Fruit fly (Drosophila melanogaster) whole organism, prepupa: ENCODE measurements around the gene CG17490.

Experiments used
- CG32006 ChIP-seq: fragments of 200-800 bp; sonication (Bioruptor generic); optimal IDR thresholded peaks from 3 replicates; lab custom pipeline; 2017; ENCODE audit warnings: missing biosample characterization, mild to moderate bottlenecking, missing genetic modification characterization
- eg ChIP-seq: fragments of 200-800 bp; sonication (Bioruptor generic); IDR thresholded peaks from 3 replicates; pipeline ENCODE4 v1.3.6; 2022; ENCODE audit warnings: missing biosample characterization, missing genetic modification characterization
- lz ChIP-seq: fragments of 200-800 bp; sonication (Bioruptor generic); optimal IDR thresholded peaks from 3 replicates; lab custom pipeline; 2016; ENCODE audit warnings: missing biosample characterization, missing genetic modification characterization

dm6 chr2L:22566218-22566617 is 28.8 kb downstream of the CG17490 start:
- TF ChIP-seq CG32006, result no peak
- TF ChIP-seq eg (GFP tag; lab: Robert Waterston, UW), result no peak
- no peak for TF ChIP-seq lz (GFP tag; lab: Kevin White, UChicago)
